Worm (Caenorhabditis elegans): ENCODE results near the gene Y41E3.13.

Gene Y41E3.13

DNA sequence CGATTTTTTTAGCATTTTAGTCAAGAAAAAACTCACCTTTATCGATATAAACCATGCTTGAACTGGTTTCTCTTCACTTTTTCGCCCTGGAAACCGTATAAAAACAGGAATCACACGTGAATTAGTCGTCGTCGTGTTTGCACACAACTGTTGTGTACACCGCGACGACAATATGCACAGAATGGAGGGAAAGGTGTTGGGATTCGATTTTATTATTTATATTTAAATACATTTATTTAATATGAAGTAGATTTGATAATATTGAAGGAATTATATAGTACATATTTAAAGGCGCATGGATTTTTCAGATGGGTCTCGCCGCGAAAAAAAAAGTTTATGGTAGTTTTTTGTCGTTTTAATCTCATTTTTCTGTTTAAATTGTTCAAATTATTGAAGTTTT, 29.2 kb upstream of the Y41E3.13 start, which contains the start of gene Y41E3.8:
Y41E3.8 (minus strand) TSS at position 88 of the 400 bp plus-strand sequence.
- TF ChIP-seq dpl-1 (GFP tag; optimal IDR thresholded peaks at IDR 0.05) (peak; percentile 74), rbr-2 (tag; optimal IDR thresholded peaks at IDR 0.05) (no peak), F26F4.8 (GFP tag; conservative IDR thresholded peaks at IDR 0.05) (no peak), F44E2.7 (GFP tag; IDR thresholded peaks at IDR 0.05) (no peak), hlh-30 (tag; optimal IDR thresholded peaks at IDR 0.05; ENCODE audit: insufficient read depth) (peak; percentile 81), mxl-3 (GFP tag; optimal IDR thresholded peaks at IDR 0.05) (peak; percentile 40), snpc-1.2 (GFP tag; IDR thresholded peaks at IDR 0.05) (peak; percentile 41; the same call in 1 of the 2 replicates), ama-1 (optimal IDR thresholded peaks at IDR 0.05) (peak; percentile 49), mxl-2 (GFP tag; conservative IDR thresholded peaks at IDR 0.05) (no peak), mes-2 (tag; optimal IDR thresholded peaks at IDR 0.05; ENCODE audit: poor library complexity, severe bottlenecking) (peak; percentile 76), dve-1 (tag; optimal IDR thresholded peaks at IDR 0.05; ENCODE audit: insufficient read depth) (peak; percentile 32), daf-16 (GFP tag; optimal IDR thresholded peaks at IDR 0.05) (no peak), daf-16 (tag; optimal IDR thresholded peaks at IDR 0.05) (peak; percentile 55), lin-38 (GFP tag; IDR thresholded peaks at IDR 0.05) (peak; percentile 36; the same call in 1 of the 2 replicates), hmg-1.1 (GFP tag; IDR thresholded peaks at IDR 0.05) (peak; percentile 44; the same call in 1 of the 2 replicates), mdl-1 (tag; optimal IDR thresholded peaks at IDR 0.05) (no peak), lsy-2 (tag; optimal IDR thresholded peaks at IDR 0.05) (peak in 1 of 2 experiments; percentile 65), ztf-7 (tag; optimal IDR thresholded peaks at IDR 0.05) (peak; percentile 14)

DNA sequence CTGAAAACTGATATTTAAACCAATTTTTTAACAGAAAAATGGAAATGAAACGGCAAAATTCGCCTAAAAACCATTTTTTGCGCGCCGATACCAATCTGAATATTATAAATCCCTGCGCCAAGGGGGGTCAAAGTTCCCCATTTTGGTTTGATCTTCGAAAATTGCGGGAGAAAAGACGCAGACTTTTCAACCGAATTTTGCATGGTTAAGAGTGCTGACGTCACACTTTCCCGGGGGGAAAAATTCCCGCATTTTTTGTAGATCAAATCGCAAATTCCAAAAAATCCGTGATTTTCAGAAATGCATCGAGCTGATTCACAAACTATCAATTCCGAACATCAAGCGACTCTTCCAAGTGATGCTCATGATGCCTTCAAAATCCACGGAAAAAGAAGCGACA, 28.5 kb upstream of the Y41E3.13 start:
- TF ChIP-seq nhr-28 (tag; optimal IDR thresholded peaks at IDR 0.05) (no peak), ama-1 (optimal IDR thresholded peaks at IDR 0.05) (no peak), ceh-62 (tag; optimal IDR thresholded peaks at IDR 0.05) (no peak), snpc-1.2 (GFP tag; IDR thresholded peaks at IDR 0.05) (0 out of 2 replicates have a peak, but pooled peaks have one; percentile 13), aha-1 (tag) (no peak)

DNA sequence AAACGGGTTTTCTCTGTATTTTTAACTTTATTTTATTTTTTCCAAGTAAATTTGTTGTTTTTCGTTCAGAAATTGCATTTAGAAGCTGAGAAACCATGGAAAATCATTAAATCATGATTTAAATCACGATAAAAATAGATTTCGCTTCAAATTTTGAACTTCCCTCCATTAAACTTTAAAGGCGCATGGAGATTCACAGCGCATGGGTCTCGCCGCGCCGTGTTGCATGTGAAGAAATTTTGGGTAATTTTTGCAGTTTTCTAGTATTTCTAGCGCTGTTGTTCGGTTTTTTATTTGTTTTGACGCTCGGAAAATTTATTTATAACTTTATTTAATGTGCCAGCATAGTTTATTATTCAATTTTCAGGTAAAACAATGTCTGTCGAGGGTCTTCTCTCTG, 21.1 kb upstream of the Y41E3.13 start, which contains the start of gene eef-1B.2:
eef-1B.2 (plus strand) TSS at position 358 of the 400 bp plus-strand sequence.
- no peak for TF ChIP-seq zip-11 (GFP tag; IDR thresholded peaks at IDR 0.05)
- TF ChIP-seq nhr-76 (tag; optimal IDR thresholded peaks at IDR 0.05) = no peak
- TF ChIP-seq mxl-3 (GFP tag; optimal IDR thresholded peaks at IDR 0.05) = no peak
- TF ChIP-seq gei-8 (GFP tag; optimal IDR thresholded peaks at IDR 0.05) = no peak
- TF ChIP-seq snpc-4 (tag; optimal IDR thresholded peaks at IDR 0.05) = no peak
- TF ChIP-seq daf-16 (GFP tag; optimal IDR thresholded peaks at IDR 0.05) = no peak
- TF ChIP-seq daf-16 (tag; optimal IDR thresholded peaks at IDR 0.05) = peak; percentile 8
- TF ChIP-seq ztf-11 (tag; optimal IDR thresholded peaks at IDR 0.05) = no peak
- TF ChIP-seq zfp-2 (tag; optimal IDR thresholded peaks at IDR 0.05) = no peak
- TF ChIP-seq lin-38 (GFP tag; IDR thresholded peaks at IDR 0.05) = peak; percentile 50
- TF ChIP-seq egl-43 (GFP tag; IDR thresholded peaks at IDR 0.05) = no peak
- 0 out of 2 replicates have a peak, but pooled peaks have one; percentile 20 for TF ChIP-seq snpc-1.2 (GFP tag; IDR thresholded peaks at IDR 0.05)
- no peak for TF ChIP-seq arid-1 (GFP tag; conservative IDR thresholded peaks at IDR 0.05)
- no peak for TF ChIP-seq zfp-3 (GFP tag; conservative IDR thresholded peaks at IDR 0.05)
- no peak for TF ChIP-seq nhr-10 (tag; optimal IDR thresholded peaks at IDR 0.05)
- peak; percentile 82 for TF ChIP-seq mep-1 (tag; optimal IDR thresholded peaks at IDR 0.05)
- no peak for TF ChIP-seq saeg-2 (GFP tag; IDR thresholded peaks at IDR 0.05)
- TF ChIP-seq zag-1 (tag; optimal IDR thresholded peaks at IDR 0.05) = no peak
- no peak for TF ChIP-seq egl-27 (tag; optimal IDR thresholded peaks at IDR 0.05)
- TF ChIP-seq attf-4 (tag; optimal IDR thresholded peaks at IDR 0.05) = no peak
- TF ChIP-seq nhr-111 (GFP tag; optimal IDR thresholded peaks at IDR 0.05) = no peak
- peak; percentile 94 for TF ChIP-seq dpl-1 (GFP tag; optimal IDR thresholded peaks at IDR 0.05)
- no peak for TF ChIP-seq ceh-44 (GFP tag; IDR thresholded peaks at IDR 0.05)
- TF ChIP-seq F49E8.2 (tag; optimal IDR thresholded peaks at IDR 0.05; ENCODE audit: borderline replicate concordance) = peak; percentile 9
- TF ChIP-seq cey-2 (tag; optimal IDR thresholded peaks at IDR 0.05; ENCODE audit: borderline replicate concordance, insufficient read depth) = no peak
- no peak for TF ChIP-seq ceh-32 (tag; optimal IDR thresholded peaks at IDR 0.05; ENCODE audit: poor library complexity)
- no peak for TF ChIP-seq lin-29 (GFP tag; IDR thresholded peaks at IDR 0.05)
- TF ChIP-seq set-16 (GFP tag; IDR thresholded peaks at IDR 0.05) = no peak
- TF ChIP-seq Y48G9A.11 (GFP tag; IDR thresholded peaks at IDR 0.05) = no peak
- TF ChIP-seq ceh-28 (tag; optimal IDR thresholded peaks at IDR 0.05) = no peak
- TF ChIP-seq T26A8.4 (GFP tag; IDR thresholded peaks at IDR 0.05) = no peak
- no peak for TF ChIP-seq ctbp-1 (GFP tag; IDR thresholded peaks at IDR 0.05)
- TF ChIP-seq fos-1 (tag; optimal IDR thresholded peaks at IDR 0.05) = no peak
